Worm (Caenorhabditis elegans): Measurements from ENCODE around the gene nspg-5.

The nspg-5 gene

ce11 chrX:3029030-3029429, 47.2 kb downstream of the nspg-5 start, which contains the start of gene M02F4.1:
M02F4.1 (minus strand) TSS chrX:3029130.
- TF ChIP-seq scrt-1 (GFP tag; IDR thresholded peaks at IDR 0.05), result no peak
- no peak for TF ChIP-seq flt-1 (GFP tag; IDR thresholded peaks at IDR 0.05)
- no peak for TF ChIP-seq aly-1 (tag; optimal IDR thresholded peaks at IDR 0.05)
- TF ChIP-seq ama-1 (optimal IDR thresholded peaks at IDR 0.05), result no peak
- no peak for TF ChIP-seq hnd-1 (tag; optimal IDR thresholded peaks at IDR 0.05)
- no peak for TF ChIP-seq sea-1 (GFP tag; conservative IDR thresholded peaks at IDR 0.05)
- no peak for TF ChIP-seq ceh-36 (tag; optimal IDR thresholded peaks at IDR 0.05)
- TF ChIP-seq ceh-13 (GFP tag; optimal IDR thresholded peaks at IDR 0.05), result no peak
- no peak for TF ChIP-seq tra-4 (tag; optimal IDR thresholded peaks at IDR 0.05)
- no peak for TF ChIP-seq hmg-4 (GFP tag; optimal IDR thresholded peaks at IDR 0.05)
- TF ChIP-seq ets-7 (tag; optimal IDR thresholded peaks at IDR 0.05), result no peak
- TF ChIP-seq F13C5.2 (tag; optimal IDR thresholded peaks at IDR 0.05), result no peak
- no peak for TF ChIP-seq B0310.2 (tag; optimal IDR thresholded peaks at IDR 0.05)
- no peak for TF ChIP-seq pes-1 (GFP tag; IDR thresholded peaks at IDR 0.05)
- no peak for TF ChIP-seq tbx-37 (GFP tag; conservative IDR thresholded peaks at IDR 0.05)

- TF ChIP-seq tra-4 (tag; optimal IDR thresholded peaks at IDR 0.05), result no peak
- TF ChIP-seq ceh-13 (GFP tag; optimal IDR thresholded peaks at IDR 0.05), result no peak
- no peak for TF ChIP-seq scrt-1 (GFP tag; IDR thresholded peaks at IDR 0.05)
- no peak for TF ChIP-seq ets-7 (tag; optimal IDR thresholded peaks at IDR 0.05)
- no peak for TF ChIP-seq B0310.2 (tag; optimal IDR thresholded peaks at IDR 0.05)
- no peak for TF ChIP-seq F13C5.2 (tag; optimal IDR thresholded peaks at IDR 0.05)
- no peak for TF ChIP-seq sea-1 (GFP tag; conservative IDR thresholded peaks at IDR 0.05)
- no peak for TF ChIP-seq hmg-4 (GFP tag; optimal IDR thresholded peaks at IDR 0.05)
- no peak for TF ChIP-seq pes-1 (GFP tag; IDR thresholded peaks at IDR 0.05)
- no peak for TF ChIP-seq tbx-37 (GFP tag; conservative IDR thresholded peaks at IDR 0.05)
- no peak for TF ChIP-seq ceh-36 (tag; optimal IDR thresholded peaks at IDR 0.05)
- no peak for TF ChIP-seq ama-1 (optimal IDR thresholded peaks at IDR 0.05)
- no peak for TF ChIP-seq flt-1 (GFP tag; IDR thresholded peaks at IDR 0.05)
- no peak for TF ChIP-seq tbx-11 (GFP tag; IDR thresholded peaks at IDR 0.05)
- no peak for TF ChIP-seq hnd-1 (tag; optimal IDR thresholded peaks at IDR 0.05)
- TF ChIP-seq hmbx-1 (tag; optimal IDR thresholded peaks at IDR 0.05), result no peak
- TF ChIP-seq aly-1 (tag; optimal IDR thresholded peaks at IDR 0.05), result no peak
Observed at ce11 chrX:3031484-3031883, 49.7 kb downstream of the nspg-5 start, which contains the start of gene clec-265. clec-265 (plus strand) TSS chrX:3031783.

ce11 chrX:3033492-3033891, 51.7 kb downstream of the nspg-5 start:
- TF ChIP-seq B0310.2 (tag; optimal IDR thresholded peaks at IDR 0.05) (no peak), hmbx-1 (tag; optimal IDR thresholded peaks at IDR 0.05) (no peak), tbx-11 (GFP tag; IDR thresholded peaks at IDR 0.05) (no peak), ceh-13 (GFP tag; optimal IDR thresholded peaks at IDR 0.05) (no peak), ceh-36 (tag; optimal IDR thresholded peaks at IDR 0.05) (no peak), tbx-37 (GFP tag; conservative IDR thresholded peaks at IDR 0.05) (no peak), ama-1 (optimal IDR thresholded peaks at IDR 0.05) (no peak), ets-7 (tag; optimal IDR thresholded peaks at IDR 0.05) (no peak), flt-1 (GFP tag; IDR thresholded peaks at IDR 0.05) (no peak), aly-1 (tag; optimal IDR thresholded peaks at IDR 0.05) (no peak), pes-1 (GFP tag; IDR thresholded peaks at IDR 0.05) (no peak), tra-4 (tag; optimal IDR thresholded peaks at IDR 0.05) (no peak), scrt-1 (GFP tag; IDR thresholded peaks at IDR 0.05) (no peak), hmg-4 (GFP tag; optimal IDR thresholded peaks at IDR 0.05) (no peak), F13C5.2 (tag; optimal IDR thresholded peaks at IDR 0.05) (no peak), sea-1 (GFP tag; conservative IDR thresholded peaks at IDR 0.05) (no peak), hnd-1 (tag; optimal IDR thresholded peaks at IDR 0.05) (no peak)
